Fruit fly (Drosophila melanogaster) whole organism, embryonic: Measurements from ENCODE around the gene Cpsf100.

Experiments used
- ATbp ChIP-seq: fragments of 200-800 bp; sonication (Bioruptor generic); optimal IDR thresholded peaks from 2 replicates; lab custom pipeline; 2017; ENCODE audit warnings: missing biosample characterization, mild to moderate bottlenecking, missing genetic modification characterization, missing genetic modification reagents
- Ada2b ChIP-seq: fragments of 200-800 bp; sonication (Bioruptor generic); IDR thresholded peaks from 2 replicates; pipeline ENCODE4 v1.3.6; 2022; ENCODE audit warnings: missing biosample characterization, missing genetic modification characterization
- CG10209 ChIP-seq: fragments of 200-800 bp; sonication (Bioruptor generic); optimal IDR thresholded peaks from 3 replicates; lab custom pipeline; 2017; ENCODE audit warnings: missing biosample characterization, mild to moderate bottlenecking, missing genetic modification characterization, missing genetic modification reagents
- CG10366 ChIP-seq: fragments of 200-800 bp; sonication (Bioruptor generic); IDR thresholded peaks from 2 replicates; pipeline ENCODE4 v1.3.6; 2022; ENCODE audit warnings: missing biosample characterization, missing genetic modification characterization
- CG10543 ChIP-seq: fragments of 200-800 bp; sonication (Bioruptor generic); optimal IDR thresholded peaks from 3 replicates; lab custom pipeline; 2017; ENCODE audit warnings: missing biosample characterization, mild to moderate bottlenecking, missing genetic modification characterization, moderate library complexity
- CG12659 ChIP-seq: fragments of 200-800 bp; sonication (Bioruptor generic); optimal IDR thresholded peaks from 3 replicates; lab custom pipeline; 2017; ENCODE audit warnings: mild to moderate bottlenecking, missing biosample characterization, missing genetic modification reagents, missing genetic modification characterization
- CG14441 ChIP-seq: fragments of 200-800 bp; sonication (Bioruptor generic); IDR thresholded peaks from 2 replicates; pipeline ENCODE4 v1.3.6; 2022; ENCODE audit warnings: missing biosample characterization, missing genetic modification characterization
- CG15269 ChIP-seq: fragments of 200-800 bp; sonication (Bioruptor generic); optimal IDR thresholded peaks from 2 replicates; lab custom pipeline; 2018; ENCODE audit warnings: missing biosample characterization, mild to moderate bottlenecking, missing genetic modification characterization, moderate library complexity
- CG15601 ChIP-seq: fragments of 200-800 bp; sonication (Bioruptor generic); optimal IDR thresholded peaks from 3 replicates; lab custom pipeline; 2019; ENCODE audit warnings: missing biosample characterization, mild to moderate bottlenecking, missing genetic modification characterization, moderate library complexity
- CG17385 ChIP-seq: fragments of 200-800 bp; sonication (Bioruptor generic); optimal IDR thresholded peaks from 3 replicates; lab custom pipeline; 2018; ENCODE audit warnings: missing biosample characterization, mild to moderate bottlenecking, missing genetic modification characterization
- CG3163 ChIP-seq: fragments of 200-800 bp; sonication (Bioruptor generic); optimal IDR thresholded peaks from 3 replicates; lab custom pipeline; 2016; ENCODE audit warnings: missing biosample characterization, missing genetic modification characterization
- CG32532 ChIP-seq: fragments of 200-800 bp; sonication (Bioruptor generic); IDR thresholded peaks from 2 replicates; pipeline ENCODE4 v1.3.6; 2022; ENCODE audit warnings: missing biosample characterization, missing genetic modification characterization
- CG43689 ChIP-seq: fragments of 200-800 bp; sonication (Bioruptor generic); IDR thresholded peaks from 2 replicates; pipeline ENCODE4 v1.3.6; 2022; ENCODE audit warnings: missing biosample characterization, missing genetic modification characterization
- CG7987 ChIP-seq: fragments of 200-800 bp; sonication (Bioruptor generic); optimal IDR thresholded peaks from 2 replicates; lab custom pipeline; 2018; ENCODE audit warnings: missing biosample characterization, mild to moderate bottlenecking, missing genetic modification characterization, moderate library complexity
- CG9215 ChIP-seq: fragments of 200-800 bp; sonication (Bioruptor generic); IDR thresholded peaks from 2 replicates; pipeline ENCODE4 v1.3.6; 2022; ENCODE audit warnings: missing biosample characterization, missing genetic modification characterization
- CG9609 ChIP-seq: fragments of 200-800 bp; sonication (Bioruptor generic); optimal IDR thresholded peaks from 3 replicates; lab custom pipeline; 2016; ENCODE audit warnings: missing biosample characterization, missing genetic modification characterization
- D ChIP-seq, 2 experiments: fragments of 200-800 bp in 1 of 2; fragments of >200 bp in 1 of 2; sonication (Bioruptor generic) in 1 of 2; optimal IDR thresholded peaks; 2 replicates in 1 of 2; 3 replicates in 1 of 2; lab custom pipeline; 2017; ENCODE audit warnings: mild to moderate bottlenecking in 1 of 2, missing biosample characterization in 1 of 2, missing genetic modification characterization in 1 of 2, missing genetic modification reagents in 1 of 2
- Drgx ChIP-seq: fragments of 200-800 bp; sonication (Bioruptor generic); IDR thresholded peaks from 2 replicates; pipeline ENCODE4 v1.3.6; 2022; ENCODE audit warnings: missing biosample characterization, missing genetic modification characterization
- E2f1 ChIP-seq: fragments of 200-800 bp; sonication (Bioruptor generic); IDR thresholded peaks from 2 replicates; pipeline ENCODE4 v1.3.6; 2022; ENCODE audit warnings: missing biosample characterization, missing genetic modification characterization
- Hand ChIP-seq: fragments of 200-800 bp; sonication (Bioruptor generic); optimal IDR thresholded peaks from 2 replicates; lab custom pipeline; 2017; ENCODE audit warnings: mild to moderate bottlenecking, missing biosample characterization, missing genetic modification reagents, missing genetic modification characterization
- MTF-1 ChIP-seq: fragments of 200-800 bp; sonication (Bioruptor generic); optimal IDR thresholded peaks from 2 replicates; lab custom pipeline; 2018; ENCODE audit warnings: missing biosample characterization, mild to moderate bottlenecking, missing genetic modification characterization, borderline replicate concordance
- Mad ChIP-seq: fragments of 200-800 bp; sonication (Bioruptor generic); optimal IDR thresholded peaks from 2 replicates; lab custom pipeline; 2016; ENCODE audit warnings: missing biosample characterization, missing genetic modification characterization
- Meics ChIP-seq: fragments of 200-800 bp; sonication (Bioruptor generic); optimal IDR thresholded peaks from 2 replicates; lab custom pipeline; 2017; ENCODE audit warnings: missing biosample characterization, mild to moderate bottlenecking, missing genetic modification characterization
- Six4 ChIP-seq: fragments of 200-800 bp; sonication (Bioruptor generic); optimal IDR thresholded peaks from 2 replicates; lab custom pipeline; 2016; ENCODE audit warnings: missing biosample characterization, missing genetic modification characterization
- Sox100B ChIP-seq: fragments of 200-800 bp; sonication (Bioruptor generic); optimal IDR thresholded peaks from 3 replicates; lab custom pipeline; 2018; ENCODE audit warnings: missing biosample characterization, mild to moderate bottlenecking, missing genetic modification characterization
- Sry-β ChIP-seq: fragments of 200-800 bp; sonication (Bioruptor generic); optimal IDR thresholded peaks from 2 replicates; lab custom pipeline; 2018; ENCODE audit warnings: missing biosample characterization, mild to moderate bottlenecking, missing genetic modification characterization, moderate library complexity
- ab ChIP-seq: fragments of 200-800 bp; sonication (Bioruptor generic); optimal IDR thresholded peaks from 2 replicates; lab custom pipeline; 2016; ENCODE audit warnings: missing biosample characterization, missing genetic modification characterization
- ash1 ChIP-seq: fragments of 200-800 bp; sonication (Bioruptor generic); optimal IDR thresholded peaks from 2 replicates; lab custom pipeline; 2018; ENCODE audit warnings: missing biosample characterization, mild to moderate bottlenecking, missing genetic modification characterization
- chinmo ChIP-seq: fragments of 200-800 bp; sonication (Bioruptor generic); IDR thresholded peaks from 4 replicates; pipeline ENCODE4 v1.3.6; 2022; ENCODE audit warnings: missing biosample characterization, missing genetic modification characterization; ENCODE audit not compliant: partially characterized antibody
- ci ChIP-seq: fragments of 200-800 bp; sonication (Bioruptor generic); IDR thresholded peaks from 3 replicates; pipeline ENCODE4 v1.3.6; 2022; ENCODE audit warnings: missing biosample characterization, missing genetic modification characterization
- crc ChIP-seq: fragments of 200-800 bp; sonication (Bioruptor generic); optimal IDR thresholded peaks from 2 replicates; lab custom pipeline; 2016; ENCODE audit warnings: missing biosample characterization, missing genetic modification characterization
- cwo ChIP-seq: fragments of 200-800 bp; sonication (Bioruptor generic); optimal IDR thresholded peaks from 3 replicates; lab custom pipeline; 2017; ENCODE audit warnings: missing biosample characterization, missing genetic modification characterization, mild to moderate bottlenecking, moderate library complexity, missing genetic modification reagents
- da ChIP-seq: fragments of 200-800 bp; sonication (Bioruptor generic); optimal IDR thresholded peaks from 2 replicates; lab custom pipeline; 2016; ENCODE audit warnings: missing biosample characterization, missing genetic modification characterization
- jigr1 ChIP-seq: fragments of 200-800 bp; sonication (Bioruptor generic); IDR thresholded peaks from 3 replicates; pipeline ENCODE4 v1.3.6; 2022; ENCODE audit warnings: missing biosample characterization, missing genetic modification characterization
- kah ChIP-seq: fragments of 200-800 bp; sonication (Bioruptor generic); optimal IDR thresholded peaks from 2 replicates; lab custom pipeline; 2018; ENCODE audit warnings: missing biosample characterization, mild to moderate bottlenecking, missing genetic modification characterization
- ken ChIP-seq: fragments of 200-800 bp; sonication (Bioruptor generic); IDR thresholded peaks from 3 replicates; pipeline ENCODE4 v1.3.6; 2022; ENCODE audit warnings: missing biosample characterization, missing genetic modification characterization
- lmd ChIP-seq: fragments of 200-800 bp; sonication (Bioruptor generic); IDR thresholded peaks from 2 replicates; pipeline ENCODE4 v1.3.6; 2022; ENCODE audit warnings: missing biosample characterization, missing genetic modification characterization
- lola ChIP-seq, 3 experiments: fragments of >200 bp in 2 of 3; fragments of 200-800 bp in 1 of 3; sonication (Bioruptor generic) in 1 of 3; optimal IDR thresholded peaks; 2 replicates each; lab custom pipeline; 2017 to 2019; ENCODE audit warnings: missing biosample characterization in 3 of 3, missing genetic modification characterization in 3 of 3, mild to moderate bottlenecking in 1 of 3, moderate library complexity in 1 of 3
- nerfin-1 ChIP-seq: fragments of 200-800 bp; sonication (Bioruptor generic); optimal IDR thresholded peaks from 3 replicates; lab custom pipeline; 2019; ENCODE audit warnings: missing biosample characterization, mild to moderate bottlenecking, missing genetic modification characterization, moderate library complexity
- nmo ChIP-seq: fragments of 200-800 bp; sonication (Bioruptor generic); optimal IDR thresholded peaks from 2 replicates; lab custom pipeline; 2018; ENCODE audit warnings: missing biosample characterization, mild to moderate bottlenecking, missing genetic modification characterization, moderate library complexity
- pros ChIP-seq: fragments of 200-800 bp; sonication (Bioruptor generic); optimal IDR thresholded peaks from 3 replicates; lab custom pipeline; 2019; ENCODE audit warnings: missing biosample characterization, mild to moderate bottlenecking, missing genetic modification characterization, moderate library complexity
- pzg ChIP-seq: fragments of 200-800 bp; sonication (Bioruptor generic); optimal IDR thresholded peaks from 3 replicates; lab custom pipeline; 2018; ENCODE audit warnings: missing biosample characterization, mild to moderate bottlenecking, missing genetic modification characterization, moderate library complexity
- sc ChIP-seq, 3 experiments: fragments of >200 bp in 2 of 3; fragments of 200-800 bp in 1 of 3; sonication (Bioruptor generic) in 1 of 3; optimal IDR thresholded peaks; 2 replicates in 2 of 3; 3 replicates in 1 of 3; lab custom pipeline; 2017; ENCODE audit warnings: mild to moderate bottlenecking in 1 of 3, missing biosample characterization in 1 of 3, missing genetic modification characterization in 1 of 3, missing genetic modification reagents in 1 of 3
- sd ChIP-seq: fragments of 200-800 bp; sonication (Bioruptor generic); optimal IDR thresholded peaks from 3 replicates; lab custom pipeline; 2018; ENCODE audit warnings: missing biosample characterization, mild to moderate bottlenecking, missing genetic modification characterization, moderate library complexity
- tio ChIP-seq: fragments of 200-800 bp; sonication (Bioruptor generic); optimal IDR thresholded peaks from 2 replicates; lab custom pipeline; 2017; ENCODE audit warnings: missing biosample characterization, missing genetic modification characterization, inconsistent platforms
- tx ChIP-seq: fragments of 200-800 bp; sonication (Bioruptor generic); optimal IDR thresholded peaks from 2 replicates; lab custom pipeline; 2016; ENCODE audit warnings: missing biosample characterization, missing genetic modification characterization
- unpg ChIP-seq: fragments of 200-800 bp; sonication (Bioruptor generic); optimal IDR thresholded peaks from 3 replicates; lab custom pipeline; 2018; ENCODE audit warnings: missing biosample characterization, mild to moderate bottlenecking, missing genetic modification characterization, moderate library complexity

Cpsf100 gene

dm6 chr3R:29040526-29041195 lies 6.3 kb downstream of the Cpsf100 start (continued):
- TF ChIP-seq lola (GFP tag; optimal IDR thresholded peaks at IDR 0.05; lab: Kevin White, UChicago): peak in 1 of 3 experiments; percentile 44
- TF ChIP-seq CG10209 (GFP tag; lab: Kevin White, UChicago): peak; percentile 69
- TF ChIP-seq Sox100B (GFP tag; lab: Kevin White, UChicago): peak; percentile 87
- no peak for TF ChIP-seq CG15269 (tag; lab: Kevin White, UChicago)
- peak; percentile 52; the same call in 1 of the 2 replicates for TF ChIP-seq CG32532 (GFP tag; lab: Robert Waterston, UW)
- peak; percentile 47 for TF ChIP-seq Hand (GFP tag; lab: Kevin White, UChicago)
- TF ChIP-seq crc (GFP tag; lab: Kevin White, UChicago): no peak
- peak; percentile 61 for TF ChIP-seq nerfin-1 (tag; lab: Kevin White, UChicago)
- no peak for TF ChIP-seq jigr1 (GFP tag; lab: Robert Waterston, UW)
- TF ChIP-seq ash1 (GFP tag; lab: Kevin White, UChicago): no peak
- TF ChIP-seq CG7987 (GFP tag; lab: Kevin White, UChicago): no peak
- no peak for TF ChIP-seq pzg (GFP tag; lab: Kevin White, UChicago)
- TF ChIP-seq chinmo (GFP tag; lab: Robert Waterston, UW): peak; percentile 64; the same call in 1 of the 4 replicates
- TF ChIP-seq CG9215 (GFP tag; lab: Robert Waterston, UW): 0 out of 2 replicates have a peak, but pooled peaks have one; percentile 14
- 0 out of 2 replicates have a peak, but pooled peaks have one; percentile 18 for TF ChIP-seq CG43689 (GFP tag; lab: Robert Waterston, UW)
- TF ChIP-seq ken (GFP tag; lab: Robert Waterston, UW): 0 out of 3 replicates have a peak, but pooled peaks have one; percentile 4
- peak; percentile 54 for TF ChIP-seq E2f1 (GFP tag; lab: Robert Waterston, UW)
- no peak for TF ChIP-seq ATbp (GFP tag; lab: Kevin White, UChicago)
- TF ChIP-seq sd (tag; lab: Kevin White, UChicago): no peak
- TF ChIP-seq Meics (GFP tag; lab: Kevin White, UChicago): peak; percentile 78
- no peak for TF ChIP-seq MTF-1 (GFP tag; lab: Kevin White, UChicago)
- 0 out of 3 replicates have a peak, but pooled peaks have one; percentile 7 for TF ChIP-seq ci
- TF ChIP-seq lmd: peak; percentile 51; the same call in 1 of the 2 replicates
- no peak for TF ChIP-seq CG3163 (GFP tag; lab: Kevin White, UChicago)
- TF ChIP-seq nmo: peak; percentile 78
- peak; percentile 74 for TF ChIP-seq tio
- TF ChIP-seq D (optimal IDR thresholded peaks at IDR 0.05; lab: Kevin White, UChicago): no peak
- TF ChIP-seq D (GFP tag; optimal IDR thresholded peaks at IDR 0.05; lab: Kevin White, UChicago): peak; percentile 45
- peak; percentile 57 for TF ChIP-seq CG14441 (GFP tag; lab: Robert Waterston, UW)
- no peak for TF ChIP-seq CG15601 (tag; lab: Kevin White, UChicago)
- peak; percentile 31 for TF ChIP-seq Six4
- TF ChIP-seq da (GFP tag; lab: Kevin White, UChicago): no peak
- peak; percentile 75 for TF ChIP-seq CG17385 (GFP tag; lab: Kevin White, UChicago)
- no peak for TF ChIP-seq CG9609 (GFP tag; lab: Kevin White, UChicago)
- peak; percentile 74 for TF ChIP-seq CG12659 (GFP tag; lab: Kevin White, UChicago)
- TF ChIP-seq pros (GFP tag; lab: Kevin White, UChicago): no peak
- TF ChIP-seq ab (GFP tag; lab: Kevin White, UChicago): no peak
- TF ChIP-seq unpg (GFP tag; lab: Kevin White, UChicago): peak; percentile 72
- TF ChIP-seq CG10543 (GFP tag; lab: Kevin White, UChicago): no peak
- TF ChIP-seq Ada2b (GFP tag; lab: Robert Waterston, UW): peak; percentile 28
- TF ChIP-seq cwo: peak; percentile 71
- peak; percentile 2 for TF ChIP-seq tx (GFP tag; lab: Kevin White, UChicago)
- TF ChIP-seq Mad: no peak
- TF ChIP-seq Drgx (GFP tag; lab: Robert Waterston, UW): peak; percentile 48; the same call in 1 of the 2 replicates
- TF ChIP-seq Sry-β: no peak
- peak; percentile 29 for TF ChIP-seq kah (GFP tag; lab: Kevin White, UChicago)
- TF ChIP-seq CG10366 (GFP tag; lab: Robert Waterston, UW): peak; percentile 48; the same call in 1 of the 2 replicates
- TF ChIP-seq sc (optimal IDR thresholded peaks at IDR 0.05; lab: Kevin White, UChicago): no peak
- TF ChIP-seq sc (GFP tag; optimal IDR thresholded peaks at IDR 0.05; lab: Kevin White, UChicago): peak; percentile 54
